Worm (Caenorhabditis elegans): ENCODE results near the gene hyls-1.

Gene hyls-1

DNA sequence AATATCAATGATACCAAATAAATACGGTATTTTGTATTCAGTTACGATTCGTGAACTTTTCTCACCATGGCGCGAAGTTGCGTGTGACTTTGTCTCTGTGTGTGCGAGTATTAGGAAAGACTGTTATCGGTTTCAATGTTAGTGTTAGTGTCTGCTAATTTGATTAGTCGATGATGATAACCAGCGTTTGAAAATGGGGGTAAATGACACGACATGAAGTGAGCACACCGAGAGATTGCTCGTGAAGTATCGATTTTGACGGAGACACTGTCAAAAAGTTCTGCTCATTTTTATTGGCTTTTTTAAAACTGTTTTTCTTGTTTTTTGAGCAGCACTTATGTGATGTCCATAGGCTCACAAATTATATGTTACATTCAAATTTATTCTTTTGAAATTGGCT lies 38.8 kb upstream of the hyls-1 start (continued):
- TF ChIP-seq him-1 (tag; optimal IDR thresholded peaks at IDR 0.05) (peak; percentile 76), attf-6 (GFP tag; IDR thresholded peaks at IDR 0.05) (peak; percentile 64), rcor-1 (GFP tag; IDR thresholded peaks at IDR 0.05) (no peak), aptf-2 (GFP tag; conservative IDR thresholded peaks at IDR 0.05) (no peak), cebp-1 (GFP tag; IDR thresholded peaks at IDR 0.05) (peak; percentile 32; the same call in 1 of the 2 replicates), cebp-1 (tag; optimal IDR thresholded peaks at IDR 0.05) (peak; percentile 65), somi-1 (GFP tag; optimal IDR thresholded peaks at IDR 0.05) (peak; percentile 30), atf-7 (tag; optimal IDR thresholded peaks at IDR 0.05) (peak; percentile 40), F55B11.4 (tag; optimal IDR thresholded peaks at IDR 0.05; ENCODE audit: borderline replicate concordance, insufficient read depth) (no peak), akir-1 (GFP tag; optimal IDR thresholded peaks at IDR 0.05) (no peak)

DNA sequence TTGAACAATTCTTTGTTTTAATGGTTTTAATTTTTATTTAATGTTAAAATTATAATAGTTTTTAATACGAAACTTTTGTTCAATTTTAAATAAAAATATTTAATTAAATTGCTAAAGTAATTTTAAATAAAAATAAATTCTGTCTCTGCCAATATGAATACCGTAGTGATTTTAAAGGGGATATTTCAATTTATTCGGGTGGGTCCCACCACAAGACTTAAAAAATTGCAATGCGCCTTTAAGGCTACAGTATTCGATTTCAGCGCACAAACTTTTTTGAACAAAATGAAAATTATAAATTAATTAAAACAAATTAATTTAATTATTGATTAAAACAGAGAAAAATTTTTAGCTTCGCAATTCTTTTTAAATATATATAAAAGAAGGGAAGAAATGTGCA lies 38.1 kb upstream of the hyls-1 start:
- TF ChIP-seq madf-10 (tag; optimal IDR thresholded peaks at IDR 0.05), result no peak
- no peak for TF ChIP-seq pbrm-1 (GFP tag; IDR thresholded peaks at IDR 0.05)
- TF ChIP-seq egl-44 (GFP tag; IDR thresholded peaks at IDR 0.05), result no peak
- TF ChIP-seq dpff-1 (tag; optimal IDR thresholded peaks at IDR 0.05), result no peak
- TF ChIP-seq F52B5.7 (tag; optimal IDR thresholded peaks at IDR 0.05), result no peak
- no peak for TF ChIP-seq unc-130 (GFP tag; optimal IDR thresholded peaks at IDR 0.05)
- peak; percentile 31 for TF ChIP-seq tbp1 (GFP tag; optimal IDR thresholded peaks at IDR 0.05)
- peak; percentile 97 for TF ChIP-seq lsl-1 (GFP tag; optimal IDR thresholded peaks at IDR 0.05)
- no peak for TF ChIP-seq somi-1 (GFP tag; optimal IDR thresholded peaks at IDR 0.05)
- no peak for TF ChIP-seq bed-2 (GFP tag; IDR thresholded peaks at IDR 0.05)
- TF ChIP-seq aptf-3 (GFP tag; IDR thresholded peaks at IDR 0.05), result no peak
- TF ChIP-seq lin-35 (GFP tag; optimal IDR thresholded peaks at IDR 0.05), result no peak
- TF ChIP-seq K11D2.4 (GFP tag; IDR thresholded peaks at IDR 0.05), result no peak
- no peak for TF ChIP-seq Y53F4B.3 (GFP tag; IDR thresholded peaks at IDR 0.05)
- TF ChIP-seq snpc-4 (GFP tag; optimal IDR thresholded peaks at IDR 0.05), result no peak
- TF ChIP-seq snpc-4 (tag; optimal IDR thresholded peaks at IDR 0.05), result no peak
- TF ChIP-seq mcd-1 (GFP tag; IDR thresholded peaks at IDR 0.05), result 0 out of 2 replicates have a peak, but pooled peaks have one; percentile 7
- no peak for TF ChIP-seq rec-8 (tag; optimal IDR thresholded peaks at IDR 0.05)
- no peak for TF ChIP-seq gei-17 (GFP tag; optimal IDR thresholded peaks at IDR 0.05)
- no peak for TF ChIP-seq sdz-38 (tag; optimal IDR thresholded peaks at IDR 0.05)
- peak; percentile 75 for TF ChIP-seq madf-8 (GFP tag; conservative IDR thresholded peaks at IDR 0.05)
- no peak for TF ChIP-seq zfh-2 (GFP tag; conservative IDR thresholded peaks at IDR 0.05)
- TF ChIP-seq ztf-22 (GFP tag; optimal IDR thresholded peaks at IDR 0.05), result no peak
- TF ChIP-seq hsf-1 (GFP tag; IDR thresholded peaks at IDR 0.05), result 0 out of 2 replicates have a peak, but pooled peaks have one; percentile 14
- no peak for TF ChIP-seq snpc-3.4 (tag; optimal IDR thresholded peaks at IDR 0.05)
- no peak for TF ChIP-seq C06A6.2 (GFP tag; conservative IDR thresholded peaks at IDR 0.05)
- no peak for TF ChIP-seq egl-18 (GFP tag; IDR thresholded peaks at IDR 0.05)
- no peak for TF ChIP-seq hmg-1.2 (GFP tag; IDR thresholded peaks at IDR 0.05)
- no peak for TF ChIP-seq nhr-179 (tag; optimal IDR thresholded peaks at IDR 0.05)
- TF ChIP-seq ceh-40 (GFP tag; IDR thresholded peaks at IDR 0.05), result no peak
- TF ChIP-seq Y95B8A.8 (GFP tag; IDR thresholded peaks at IDR 0.05), result no peak
- peak; percentile 93 for TF ChIP-seq F33H1.4 (GFP tag; IDR thresholded peaks at IDR 0.05)
- no peak for TF ChIP-seq mxl-1 (tag; optimal IDR thresholded peaks at IDR 0.05)
- TF ChIP-seq F23B12.7 (tag; optimal IDR thresholded peaks at IDR 0.05; ENCODE audit: insufficient read depth), result no peak
- TF ChIP-seq xnd-1 (tag; optimal IDR thresholded peaks at IDR 0.05), result peak; percentile 89
- TF ChIP-seq repo-1 (tag; optimal IDR thresholded peaks at IDR 0.05), result no peak
- TF ChIP-seq him-1 (tag; optimal IDR thresholded peaks at IDR 0.05), result no peak
- no peak for TF ChIP-seq attf-5 (GFP tag; optimal IDR thresholded peaks at IDR 0.05)
- TF ChIP-seq ztf-28 (GFP tag; IDR thresholded peaks at IDR 0.05), result no peak
- no peak for TF ChIP-seq Y56A3A.18 (GFP tag; IDR thresholded peaks at IDR 0.05)

Measured in whole organism, young adult.